Worm (Caenorhabditis elegans) whole organism, L4/young adult: Measurements from ENCODE around the gene spig-5.
"Not testable (repeated sequence)": the region's sequence is repeated elsewhere in the genome, so short reads cannot be mapped to it uniquely, and the experiment has no call there.

Experiments used
- W03F9.2 ChIP-seq: fragments of 150-350 bp; optimal IDR thresholded peaks from 2 replicates; lab custom pipeline; 2014; ENCODE audit warnings: missing biosample characterization, missing genetic modification characterization
- him-1 ChIP-seq: sonication (generic microtip); optimal IDR thresholded peaks from 2 replicates; lab custom pipeline; 2016; ENCODE audit warnings: missing genotype, missing genetic modification reagents, missing genetic modification characterization, missing compliant biosample characterization

ce11 chrV:14274268-14274667 lies 34.0 kb upstream of the spig-5 start, which contains the start of gene F40G12.7:
- TF ChIP-seq him-1, W03F9.2 (tag; lab: Kevin White, UChicago): not testable (repeated sequence)
